Fruit fly (Drosophila melanogaster): ENCODE data around the gene CG17343.

Gene CG17343

dm6 chr2L:19093868-19094267, 29.1 kb downstream of the CG17343 start:
- TF ChIP-seq Myc (optimal IDR thresholded peaks at IDR 0.05) (no peak), h (optimal IDR thresholded peaks at IDR 0.05) (no peak), ttk (optimal IDR thresholded peaks at IDR 0.05) (no peak), psq (optimal IDR thresholded peaks at IDR 0.05) (no peak), Sin3A (optimal IDR thresholded peaks at IDR 0.05) (no peak), insv (optimal IDR thresholded peaks at IDR 0.05) (no peak)

DNA sequence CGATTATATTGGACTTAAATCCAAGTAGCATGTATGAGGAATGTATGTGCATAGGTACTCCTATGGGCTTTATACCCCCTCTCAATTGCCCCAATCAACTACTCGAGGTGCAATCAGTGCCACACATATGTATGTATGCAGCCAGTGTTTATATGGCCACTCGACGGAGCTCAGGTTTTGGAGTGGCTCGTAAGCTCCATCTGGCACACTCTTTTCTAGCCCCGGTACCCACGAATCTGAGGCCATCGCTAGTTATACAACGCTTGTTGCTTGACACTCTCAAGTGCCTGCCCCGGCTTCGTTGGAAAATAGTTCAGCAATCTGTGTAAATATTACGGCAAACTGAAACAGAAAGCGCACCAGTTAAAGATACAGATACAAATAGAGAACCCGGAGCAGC, 31.6 kb downstream of the CG17343 start:
- TF ChIP-seq Myc (optimal IDR thresholded peaks at IDR 0.05), result no peak

dm6 chr2L:19097374-19097773, 32.6 kb downstream of the CG17343 start:
- TF ChIP-seq insv (optimal IDR thresholded peaks at IDR 0.05) (no peak), ttk (optimal IDR thresholded peaks at IDR 0.05) (no peak), psq (optimal IDR thresholded peaks at IDR 0.05) (no peak), Sin3A (optimal IDR thresholded peaks at IDR 0.05) (no peak), h (optimal IDR thresholded peaks at IDR 0.05) (no peak), Myc (optimal IDR thresholded peaks at IDR 0.05) (no peak)

dm6 chr2L:19098668-19099067, 33.9 kb downstream of the CG17343 start:
- TF ChIP-seq psq (optimal IDR thresholded peaks at IDR 0.05), result no peak
- TF ChIP-seq ttk (optimal IDR thresholded peaks at IDR 0.05), result no peak
- TF ChIP-seq h (optimal IDR thresholded peaks at IDR 0.05), result no peak
- TF ChIP-seq Sin3A (optimal IDR thresholded peaks at IDR 0.05), result no peak

DNA sequence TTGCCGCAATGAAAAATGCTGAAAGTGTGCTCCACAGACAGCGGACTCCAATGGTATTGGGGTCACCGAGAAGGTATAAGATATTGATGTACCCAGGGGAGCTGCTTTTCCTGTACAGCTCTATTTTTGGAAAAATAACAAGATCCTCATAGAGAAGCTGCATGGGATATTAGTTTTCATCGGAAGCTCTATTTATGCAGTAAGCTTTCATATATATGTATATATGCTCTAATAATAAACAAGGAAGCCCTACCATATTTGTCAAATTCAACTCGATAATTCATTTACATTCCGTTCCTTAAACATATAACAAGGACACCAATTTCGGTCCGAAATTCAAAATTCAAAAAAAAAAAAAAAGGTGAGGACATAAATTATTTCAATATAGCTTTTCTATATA, 37.0 kb downstream of the CG17343 start, which contains the start of the genes CG17344 and CG43731:
Gene CG17344, plus strand, starts transcription at position 301 of the 400 bp plus-strand sequence.
Gene CG43731, plus strand, starts transcription at position 301 of the 400 bp plus-strand sequence.
- TF ChIP-seq insv (optimal IDR thresholded peaks at IDR 0.05), result no peak
- TF ChIP-seq psq (optimal IDR thresholded peaks at IDR 0.05), result no peak
- no peak for TF ChIP-seq h (optimal IDR thresholded peaks at IDR 0.05)
- no peak for TF ChIP-seq Myc (optimal IDR thresholded peaks at IDR 0.05)
- TF ChIP-seq ttk (optimal IDR thresholded peaks at IDR 0.05), result no peak
- no peak for TF ChIP-seq Sin3A (optimal IDR thresholded peaks at IDR 0.05)

- TF ChIP-seq psq (optimal IDR thresholded peaks at IDR 0.05) (no peak), h (optimal IDR thresholded peaks at IDR 0.05) (no peak), Sin3A (optimal IDR thresholded peaks at IDR 0.05) (no peak), Myc (optimal IDR thresholded peaks at IDR 0.05) (no peak), insv (optimal IDR thresholded peaks at IDR 0.05) (no peak), ttk (optimal IDR thresholded peaks at IDR 0.05) (no peak)
These were observed 38.6 kb downstream of the CG17343 start for dm6 chr2L:19103176-19103921.

dm6 chr2L:19104383-19104782, 39.7 kb downstream of the CG17343 start:
- TF ChIP-seq h (optimal IDR thresholded peaks at IDR 0.05), result no peak
- TF ChIP-seq psq (optimal IDR thresholded peaks at IDR 0.05), result no peak
- no peak for TF ChIP-seq ttk (optimal IDR thresholded peaks at IDR 0.05)
- no peak for TF ChIP-seq Sin3A (optimal IDR thresholded peaks at IDR 0.05)
- no peak for TF ChIP-seq Myc (optimal IDR thresholded peaks at IDR 0.05)
- no peak for TF ChIP-seq insv (optimal IDR thresholded peaks at IDR 0.05)

DNA sequence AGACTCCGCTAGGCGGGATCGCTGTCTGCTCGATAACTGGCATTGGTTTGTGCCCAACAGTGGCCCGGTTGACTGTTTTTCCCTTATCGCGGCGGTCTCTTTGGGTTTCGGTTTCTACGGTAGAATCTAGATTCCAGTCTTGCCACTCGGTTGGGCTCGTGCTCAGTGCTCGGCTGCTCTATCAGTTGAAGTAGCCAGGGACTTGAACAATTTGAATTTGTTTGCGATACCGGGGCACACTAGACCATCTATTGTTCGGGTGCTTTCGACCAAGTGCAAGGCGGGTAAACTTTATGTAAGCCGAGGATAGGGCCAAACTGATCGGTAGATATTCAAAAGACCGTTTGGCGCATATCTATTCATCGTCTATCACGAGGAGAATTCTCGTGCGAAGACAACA, 41.5 kb downstream of the CG17343 start:
- no peak for TF ChIP-seq Myc (optimal IDR thresholded peaks at IDR 0.05)
- no peak for TF ChIP-seq psq (optimal IDR thresholded peaks at IDR 0.05)
- no peak for TF ChIP-seq insv (optimal IDR thresholded peaks at IDR 0.05)
- no peak for TF ChIP-seq h (optimal IDR thresholded peaks at IDR 0.05)
- TF ChIP-seq Sin3A (optimal IDR thresholded peaks at IDR 0.05), result no peak
- no peak for TF ChIP-seq ttk (optimal IDR thresholded peaks at IDR 0.05)

dm6 chr2L:19108377-19108876, 43.7 kb downstream of the CG17343 start, which contains the start of gene Lim3:
Gene Lim3, minus strand, starts transcription at chr2L:19108427.
- TF ChIP-seq ttk (optimal IDR thresholded peaks at IDR 0.05), result no peak
- TF ChIP-seq psq (optimal IDR thresholded peaks at IDR 0.05), result no peak
- TF ChIP-seq h (optimal IDR thresholded peaks at IDR 0.05), result no peak
- no peak for TF ChIP-seq Myc (optimal IDR thresholded peaks at IDR 0.05)
- TF ChIP-seq insv (optimal IDR thresholded peaks at IDR 0.05), result no peak
- no peak for TF ChIP-seq Sin3A (optimal IDR thresholded peaks at IDR 0.05)

DNA sequence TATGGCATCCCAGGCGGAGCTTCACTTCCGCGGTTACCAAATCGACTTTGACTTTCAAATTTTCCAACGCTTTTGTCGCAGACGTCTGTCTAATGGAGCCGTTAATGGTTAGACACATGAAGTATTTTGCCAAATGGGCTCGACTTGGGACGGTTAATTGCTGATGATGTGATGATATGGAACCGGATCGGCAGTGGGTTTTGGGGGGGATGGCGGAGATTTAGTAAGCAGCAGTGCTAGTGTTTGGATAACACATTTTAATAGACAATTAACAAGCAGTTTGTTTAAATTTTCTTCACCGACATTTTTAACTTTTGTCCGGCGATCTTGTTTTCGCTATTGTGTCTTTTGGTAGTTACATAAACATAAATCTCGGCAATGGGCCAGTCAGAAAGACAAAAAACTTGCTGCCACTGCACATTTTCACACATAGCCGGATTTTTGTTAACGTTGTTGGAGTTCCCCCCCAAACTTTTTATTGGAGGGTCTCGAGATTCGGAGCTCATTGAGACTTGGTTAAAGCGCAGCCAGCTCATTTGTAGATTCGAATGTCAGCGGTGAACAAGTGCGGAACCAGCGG, 45.0 kb downstream of the CG17343 start, which contains the start of gene amd:
Gene amd, plus strand, starts transcription at position 530 of the 580 bp plus-strand sequence.
- TF ChIP-seq Myc (optimal IDR thresholded peaks at IDR 0.05), result no peak
- TF ChIP-seq Sin3A (optimal IDR thresholded peaks at IDR 0.05), result no peak
- TF ChIP-seq insv (optimal IDR thresholded peaks at IDR 0.05), result no peak
- TF ChIP-seq ttk (optimal IDR thresholded peaks at IDR 0.05), result no peak
- TF ChIP-seq h (optimal IDR thresholded peaks at IDR 0.05), result no peak
- no peak for TF ChIP-seq psq (optimal IDR thresholded peaks at IDR 0.05)

- TF ChIP-seq ttk (optimal IDR thresholded peaks at IDR 0.05), result no peak
- no peak for TF ChIP-seq h (optimal IDR thresholded peaks at IDR 0.05)
- TF ChIP-seq insv (optimal IDR thresholded peaks at IDR 0.05), result no peak
- no peak for TF ChIP-seq Myc (optimal IDR thresholded peaks at IDR 0.05)
- TF ChIP-seq psq (optimal IDR thresholded peaks at IDR 0.05), result no peak
- TF ChIP-seq Sin3A (optimal IDR thresholded peaks at IDR 0.05), result no peak
These were observed 46.4 kb downstream of the CG17343 start for dm6 chr2L:19111137-19111536.

DNA sequence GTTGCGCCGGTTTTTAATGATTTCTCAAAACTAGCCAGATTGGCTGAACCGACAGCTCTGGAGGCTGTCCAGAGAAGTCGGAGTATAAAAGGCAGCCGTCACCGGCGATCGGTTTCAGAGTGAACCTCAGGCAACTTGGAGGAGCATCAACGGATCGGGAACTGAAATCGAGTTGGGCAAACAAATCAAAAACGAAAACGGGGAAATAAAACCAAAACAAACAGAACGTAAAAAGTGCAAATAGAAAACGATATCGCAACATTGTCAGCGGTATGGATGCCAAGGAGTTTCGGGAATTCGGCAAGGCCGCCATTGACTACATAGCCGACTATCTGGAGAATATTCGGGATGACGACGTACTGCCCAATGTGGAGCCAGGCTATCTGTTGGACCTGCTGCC, 47.0 kb downstream of the CG17343 start:
- no peak for TF ChIP-seq Sin3A (optimal IDR thresholded peaks at IDR 0.05)
- no peak for TF ChIP-seq insv (optimal IDR thresholded peaks at IDR 0.05)
- TF ChIP-seq ttk (optimal IDR thresholded peaks at IDR 0.05), result no peak
- no peak for TF ChIP-seq Myc (optimal IDR thresholded peaks at IDR 0.05)
- no peak for TF ChIP-seq h (optimal IDR thresholded peaks at IDR 0.05)
- no peak for TF ChIP-seq psq (optimal IDR thresholded peaks at IDR 0.05)
